Fruit fly (Drosophila melanogaster) Kc167 (cell line): ENCODE measurements around the gene CG13771.

ENCODE experiments used
- Myc ChIP-seq: fragments of >200 bp; optimal IDR thresholded peaks from 2 replicates; lab custom pipeline; 2017; ENCODE audit warnings: missing external identifiers
- Sin3A ChIP-seq: fragments of >200 bp; optimal IDR thresholded peaks from 2 replicates; lab custom pipeline; 2018; ENCODE audit warnings: missing external identifiers
- h ChIP-seq: fragments of >200 bp; optimal IDR thresholded peaks from 3 replicates; lab custom pipeline; 2018; ENCODE audit warnings: missing external identifiers
- insv ChIP-seq: fragments of >200 bp; optimal IDR thresholded peaks from 3 replicates; lab custom pipeline; 2018; ENCODE audit warnings: missing external identifiers
- psq ChIP-seq: fragments of >200 bp; optimal IDR thresholded peaks from 2 replicates; lab custom pipeline; 2017; ENCODE audit warnings: missing external identifiers
- ttk ChIP-seq: sonication (Bioruptor generic); optimal IDR thresholded peaks from 2 replicates; lab custom pipeline; 2017; ENCODE audit warnings: missing external identifiers

Gene CG13771

DNA sequence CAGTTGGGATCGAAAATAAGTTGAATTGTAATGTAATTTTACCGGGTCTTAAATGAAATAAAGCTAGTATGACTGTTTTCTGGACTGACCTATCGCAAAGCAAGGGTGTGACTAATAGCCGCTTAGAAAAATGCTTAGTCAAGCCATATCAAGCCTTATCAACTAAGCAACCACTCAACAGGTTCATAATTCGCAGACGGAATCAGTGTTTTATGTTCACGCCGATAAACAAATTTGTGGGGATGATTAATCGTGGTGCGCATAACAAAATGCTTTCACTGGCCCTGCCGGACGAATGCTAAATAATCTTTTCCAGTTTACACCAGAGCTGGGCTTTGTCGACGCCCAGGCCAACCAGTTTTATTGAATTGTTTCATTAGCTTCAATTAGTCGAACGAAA, 19.5 kb upstream of the CG13771 start:
- no peak for TF ChIP-seq h (lab: Kevin White, UChicago)
- no peak for TF ChIP-seq Myc (lab: Kevin White, UChicago)
- TF ChIP-seq Sin3A = no peak
- no peak for TF ChIP-seq ttk (lab: Kevin White, UChicago)
- TF ChIP-seq psq (lab: Kevin White, UChicago) = no peak
- no peak for TF ChIP-seq insv (lab: Kevin White, UChicago)

DNA sequence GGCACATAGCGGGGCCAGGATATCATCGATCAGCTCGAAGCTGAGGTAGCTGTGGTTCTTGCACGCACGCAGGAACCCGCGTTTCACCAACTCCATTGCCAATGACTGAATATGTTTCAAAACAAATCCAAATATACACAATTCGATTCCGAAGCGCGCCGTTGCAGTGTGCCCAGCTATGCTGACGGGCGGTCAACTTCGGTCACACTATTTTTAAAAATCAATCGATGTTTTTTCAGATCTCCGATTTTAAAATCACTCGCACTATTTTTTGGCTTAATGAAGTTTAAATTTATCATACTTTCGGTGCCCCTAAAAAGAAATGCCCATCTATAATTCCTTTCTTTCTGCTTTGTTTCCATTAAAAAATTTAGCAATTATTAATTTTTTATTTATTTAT, 14.0 kb upstream of the CG13771 start, which contains the start of gene Nse1:
TSS of gene Nse1 (minus strand) at position 173 of the 400 bp plus-strand sequence.
- TF ChIP-seq Sin3A (no peak), psq (lab: Kevin White, UChicago) (no peak), ttk (lab: Kevin White, UChicago) (no peak)

DNA sequence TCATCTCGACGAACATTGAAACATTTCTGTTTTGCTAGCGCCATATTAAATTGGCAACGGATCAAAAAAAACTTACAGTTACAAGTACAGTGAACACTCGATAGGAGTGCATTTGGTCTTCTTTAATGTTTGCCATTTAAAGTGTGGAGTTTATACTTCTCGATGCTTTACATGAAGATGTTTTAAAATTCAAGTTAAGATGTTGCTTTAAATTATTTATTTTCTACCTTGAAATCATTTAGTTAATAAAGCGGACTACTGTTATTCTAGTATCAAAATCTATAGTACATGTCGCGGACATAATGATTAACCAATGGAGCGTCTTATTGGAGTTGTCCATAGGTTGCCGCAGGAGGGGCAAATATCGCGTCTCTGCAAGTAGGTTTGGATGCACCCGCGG, 13.1 kb upstream of the CG13771 start, which contains the start of gene cort:
TSS of gene cort (minus strand) at position 101 of the 400 bp plus-strand sequence.
- no peak for TF ChIP-seq Myc (lab: Kevin White, UChicago)
- no peak for TF ChIP-seq ttk (lab: Kevin White, UChicago)
- no peak for TF ChIP-seq psq (lab: Kevin White, UChicago)
- no peak for TF ChIP-seq h (lab: Kevin White, UChicago)
- no peak for TF ChIP-seq Sin3A
- TF ChIP-seq insv (lab: Kevin White, UChicago) = no peak

DNA sequence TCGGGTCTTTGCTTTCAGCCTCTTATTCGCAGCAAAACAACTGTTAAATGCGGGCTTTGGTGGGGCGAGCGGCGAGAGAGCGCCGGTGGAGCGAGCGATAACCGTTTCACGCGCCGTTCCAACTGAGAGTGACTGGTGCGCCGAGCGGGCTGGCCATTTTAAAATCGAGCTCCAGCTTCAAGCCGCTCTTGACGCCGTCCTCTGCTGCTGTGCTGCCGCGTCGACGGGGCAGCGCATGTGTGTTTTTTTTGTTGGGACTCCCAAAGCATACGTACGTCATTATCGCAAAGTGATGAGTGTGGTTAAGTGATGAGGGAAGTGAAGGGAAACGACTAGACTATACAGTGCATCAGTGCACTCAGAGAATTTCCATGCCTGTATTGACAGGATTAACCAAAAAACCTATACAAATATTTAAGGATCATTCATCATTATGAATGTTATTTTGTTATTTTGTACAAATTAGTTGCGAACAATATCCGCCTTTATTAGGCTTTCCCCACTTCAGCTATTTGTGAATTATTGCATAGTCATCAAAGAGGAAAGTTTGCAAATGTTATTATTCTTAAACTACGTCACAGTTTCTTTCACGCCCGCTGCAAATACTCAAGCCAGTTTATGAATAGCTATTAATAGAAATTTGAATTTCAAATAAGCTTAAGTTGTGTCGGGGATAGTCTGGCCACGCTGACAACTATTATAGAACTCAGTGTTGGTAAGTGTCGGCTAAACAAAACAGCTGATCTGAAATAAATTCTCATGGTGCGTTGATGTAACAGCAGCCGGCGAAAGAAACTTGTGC, 10.0 kb upstream of the CG13771 start, which contains the start of gene Spn27A:
TSS of gene Spn27A (minus strand) at position 137 of the 802 bp plus-strand sequence.
- TF ChIP-seq insv (lab: Kevin White, UChicago) = no peak
- TF ChIP-seq psq (lab: Kevin White, UChicago) = no peak
- TF ChIP-seq h (lab: Kevin White, UChicago) = no peak

DNA sequence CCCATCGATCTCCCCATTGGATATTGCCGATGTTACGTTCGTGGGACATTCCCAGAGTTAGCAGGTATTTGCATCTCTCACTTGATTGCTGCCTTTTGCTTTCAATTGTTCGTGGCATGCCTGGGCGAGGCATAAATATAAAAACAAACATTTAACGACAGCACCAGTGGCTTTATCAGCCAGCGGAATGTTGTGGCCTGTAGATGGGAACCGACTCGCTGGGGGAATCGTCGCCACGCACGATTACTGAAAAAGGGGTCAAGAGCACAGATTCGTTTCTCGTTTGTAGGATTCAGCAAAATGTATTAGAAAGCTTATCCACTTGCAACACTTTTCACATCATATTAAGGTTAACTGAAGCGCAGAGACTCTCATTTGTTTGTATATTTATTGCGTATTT, 8.0 kb upstream of the CG13771 start:
- no peak for TF ChIP-seq ttk (lab: Kevin White, UChicago)
- TF ChIP-seq psq (lab: Kevin White, UChicago) = no peak
- TF ChIP-seq insv (lab: Kevin White, UChicago) = no peak
- TF ChIP-seq Sin3A = no peak
- no peak for TF ChIP-seq Myc (lab: Kevin White, UChicago)
- TF ChIP-seq h (lab: Kevin White, UChicago) = no peak

DNA sequence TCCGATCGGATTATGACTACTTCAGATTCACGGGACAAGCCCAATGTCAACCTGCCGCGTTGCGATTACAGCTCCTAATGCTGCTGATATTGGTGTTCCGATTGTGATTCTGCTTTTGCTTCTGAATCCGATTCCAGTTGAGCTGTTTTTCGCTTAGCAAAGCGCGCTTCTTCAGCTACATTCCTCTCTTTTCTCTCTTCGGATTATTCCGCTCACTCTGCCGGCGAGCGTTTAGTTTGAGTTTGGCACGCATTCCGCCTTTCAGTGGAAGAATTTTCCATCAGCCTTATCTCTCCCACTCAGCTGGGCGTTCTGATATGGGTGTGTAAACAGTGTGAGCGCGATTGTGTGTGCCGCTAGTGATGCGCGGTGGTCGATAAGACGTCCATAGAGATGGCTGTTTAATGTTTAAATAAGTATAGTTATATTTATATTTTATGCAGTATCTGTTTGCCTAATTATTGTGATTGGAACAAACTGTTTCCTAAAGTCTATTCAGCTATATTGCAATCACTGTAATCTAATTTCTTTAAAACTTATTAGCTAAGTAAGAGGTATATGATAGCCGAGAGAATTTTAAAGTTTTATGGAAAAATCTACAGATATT, 4.4 kb upstream of the CG13771 start, which contains the start of gene Galt:
TSS of gene Galt (minus strand) at position 315 of the 607 bp plus-strand sequence.
- TF ChIP-seq psq (lab: Kevin White, UChicago) (no peak), insv (lab: Kevin White, UChicago) (no peak), Myc (lab: Kevin White, UChicago) (no peak), h (lab: Kevin White, UChicago) (no peak), ttk (lab: Kevin White, UChicago) (no peak), Sin3A (no peak)

DNA sequence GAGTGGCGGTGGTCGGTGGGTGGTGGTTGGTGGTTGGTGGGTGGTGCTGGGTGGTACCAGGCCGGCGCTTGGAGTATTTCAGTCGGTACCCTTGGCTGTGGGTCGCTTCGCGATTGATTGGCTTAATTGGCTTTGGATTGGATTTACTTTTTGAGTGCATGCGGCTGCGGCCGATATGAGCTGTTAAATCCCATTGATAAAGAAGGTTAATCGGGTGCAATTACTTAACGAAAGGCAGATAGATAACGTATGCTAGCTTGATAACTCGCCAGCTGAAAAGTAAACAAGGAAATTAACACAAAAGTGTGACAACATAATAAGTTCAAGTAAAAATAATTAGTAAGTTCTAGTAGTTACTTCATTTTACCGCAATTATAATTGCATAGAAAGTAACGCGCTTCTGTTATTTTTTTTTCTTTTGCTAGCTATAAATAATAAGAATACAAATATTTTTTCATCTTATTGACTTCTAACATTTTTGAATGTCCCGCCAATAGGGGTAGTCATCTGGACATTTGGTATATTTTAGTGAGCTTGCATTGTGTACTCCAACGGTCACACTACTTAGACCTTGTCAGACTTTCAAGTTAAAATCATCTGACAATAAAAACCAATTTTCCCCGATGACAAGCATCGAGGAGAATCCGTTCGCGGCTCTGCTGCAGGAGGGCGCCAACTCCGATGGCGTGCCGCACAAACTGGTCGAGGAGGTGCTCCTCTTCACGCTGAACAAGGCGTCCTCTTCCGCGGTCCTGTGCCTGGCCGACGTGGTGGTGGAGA, 5.3 kb downstream of the CG13771 start, which contains the start of the genes CG31636 and Ube4A:
TSS of gene CG31636 (minus strand) at position 184 of the 780 bp plus-strand sequence.
TSS of gene Ube4A (plus strand) at position 549 of the 780 bp plus-strand sequence.
- TF ChIP-seq Sin3A = no peak
- no peak for TF ChIP-seq insv (lab: Kevin White, UChicago)
- TF ChIP-seq ttk (lab: Kevin White, UChicago) = no peak
- no peak for TF ChIP-seq Myc (lab: Kevin White, UChicago)
- no peak for TF ChIP-seq h (lab: Kevin White, UChicago)
- no peak for TF ChIP-seq psq (lab: Kevin White, UChicago)

DNA sequence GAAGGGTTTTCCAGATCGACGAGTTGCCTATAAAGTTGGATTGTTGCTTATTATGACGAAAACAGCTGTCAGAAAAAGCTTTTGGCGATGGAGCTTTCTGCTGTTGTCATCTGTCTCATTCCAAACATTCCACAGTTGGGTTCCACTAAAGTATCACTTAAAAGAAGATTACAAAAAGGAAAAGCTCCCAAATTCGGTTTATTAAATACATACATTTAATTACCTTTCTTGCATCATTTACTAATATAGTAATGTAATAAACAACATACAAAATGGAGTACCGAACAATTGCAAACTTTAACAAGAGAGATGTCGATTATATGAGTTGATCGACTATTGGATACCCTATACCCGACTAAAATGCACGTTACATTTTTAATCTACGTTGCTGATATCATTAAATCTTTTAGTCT, 7.1 kb downstream of the CG13771 start, which contains the start of gene CG31633:
TSS of gene CG31633 (minus strand) at position 58 of the 413 bp plus-strand sequence.
- TF ChIP-seq ttk (lab: Kevin White, UChicago) (no peak), insv (lab: Kevin White, UChicago) (no peak), Sin3A (no peak), h (lab: Kevin White, UChicago) (no peak), Myc (lab: Kevin White, UChicago) (no peak), psq (lab: Kevin White, UChicago) (no peak)

DNA sequence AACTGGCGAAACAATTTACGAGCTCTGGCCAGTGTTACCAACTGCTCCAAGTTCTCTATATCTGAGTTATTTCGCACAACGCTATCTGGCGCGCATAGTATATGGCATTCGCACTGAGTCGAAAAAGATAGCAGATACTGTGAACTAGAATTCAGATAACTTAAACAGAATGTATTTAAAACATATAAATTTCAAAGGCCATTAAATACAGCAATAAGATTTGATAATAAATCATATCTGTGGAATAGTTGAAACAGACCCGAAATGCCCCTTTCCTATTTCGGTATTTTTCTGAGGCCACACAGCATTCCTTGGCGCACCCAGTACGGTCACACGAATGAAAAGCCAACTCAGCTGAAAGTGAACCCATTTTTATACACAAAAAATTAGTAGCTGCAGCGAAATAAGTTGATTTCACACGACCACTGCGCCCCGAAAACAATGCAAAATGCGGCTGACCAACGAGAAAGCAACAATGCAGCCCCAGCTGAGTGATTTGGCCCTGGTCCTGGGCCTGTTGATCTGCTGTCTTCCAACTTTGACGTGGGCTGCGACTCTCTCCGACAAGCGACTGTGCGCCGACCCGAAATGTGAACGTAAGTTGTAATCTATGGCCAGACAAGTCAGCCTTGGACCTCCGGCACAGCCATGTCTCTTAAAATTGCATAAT, 14.2 kb downstream of the CG13771 start, which contains the start of the genes CG31635 and Tango1:
TSS of gene CG31635 (minus strand) at position 30 of the 670 bp plus-strand sequence.
TSS of gene Tango1 (plus strand) at position 304 of the 670 bp plus-strand sequence.
- TF ChIP-seq Myc (lab: Kevin White, UChicago) = no peak
- TF ChIP-seq Sin3A = no peak
- no peak for TF ChIP-seq psq (lab: Kevin White, UChicago)
- no peak for TF ChIP-seq insv (lab: Kevin White, UChicago)
- TF ChIP-seq h (lab: Kevin White, UChicago) = no peak
- TF ChIP-seq ttk (lab: Kevin White, UChicago) = no peak

DNA sequence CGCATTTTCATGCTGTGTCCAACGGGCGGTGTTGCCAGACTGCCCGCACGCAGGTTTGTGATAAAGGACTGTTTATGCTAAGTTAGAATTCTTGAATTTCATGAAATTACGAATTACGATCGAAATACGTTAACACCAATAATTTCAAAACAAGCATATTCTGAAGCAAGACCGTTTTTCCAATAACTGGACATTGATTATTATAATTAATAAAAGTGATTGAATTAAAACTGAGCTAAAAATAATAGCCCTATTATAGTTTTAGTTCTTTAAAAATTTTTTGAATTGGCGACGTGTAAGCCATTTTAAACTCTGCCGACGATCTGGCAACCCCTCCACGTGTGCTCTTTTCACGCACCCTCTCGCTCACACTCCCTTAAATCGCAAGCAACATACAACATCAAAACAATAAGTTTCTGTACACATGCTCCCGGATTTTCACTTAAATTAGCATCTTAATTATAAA, 15.2 kb downstream of the CG13771 start:
- TF ChIP-seq ttk (lab: Kevin White, UChicago) = no peak
- no peak for TF ChIP-seq Myc (lab: Kevin White, UChicago)
- TF ChIP-seq psq (lab: Kevin White, UChicago) = no peak
- no peak for TF ChIP-seq h (lab: Kevin White, UChicago)
- no peak for TF ChIP-seq Sin3A
- no peak for TF ChIP-seq insv (lab: Kevin White, UChicago)
